Worm (Caenorhabditis elegans) whole organism, mixed stage, embryonic: Measurements from ENCODE around the gene F29F11.20.

Source experiments
- flh-1 ChIP-seq: fragments of 200-800 bp; sonication (Bioruptor generic); optimal IDR thresholded peaks from 2 replicates; lab custom pipeline; 2018; ENCODE audit warnings: mild to moderate bottlenecking, missing genetic modification characterization, moderate library complexity, missing compliant biosample characterization
- lsy-2 ChIP-seq: fragments of 150-350 bp; optimal IDR thresholded peaks from 2 replicates; lab custom pipeline; 2014; ENCODE audit warnings: missing biosample characterization, missing genetic modification characterization
- nhr-237 ChIP-seq: fragments of 150-350 bp; optimal IDR thresholded peaks from 2 replicates; lab custom pipeline; 2014; ENCODE audit warnings: missing biosample characterization, missing genetic modification characterization
- snpc-4 ChIP-seq: fragments of 150-350 bp; optimal IDR thresholded peaks from 2 replicates; lab custom pipeline; 2014; ENCODE audit warnings: missing biosample characterization, missing genetic modification characterization
- unc-62 ChIP-seq: fragments of 150-350 bp; optimal IDR thresholded peaks from 2 replicates; lab custom pipeline; 2014; ENCODE audit warnings: missing biosample characterization, missing genetic modification reagents, missing genetic modification characterization

- TF ChIP-seq unc-62 (GFP tag; lab: Kevin White, UChicago) (no peak), snpc-4 (tag; lab: Kevin White, UChicago) (no peak), nhr-237 (tag; lab: Kevin White, UChicago) (no peak), flh-1 (no peak), lsy-2 (tag; lab: Kevin White, UChicago) (no peak)
Measured at ce11 chrV:10736756-10737155, 49.1 kb downstream of the F29F11.20 start, which contains the start of the genes mre-11 and wdr-5.3.
